Fruit fly (Drosophila melanogaster) whole organism, embryonic: Measurements from ENCODE around the gene RpL24-like.
A peak's percentile ranks its signal among the peaks of the same experiment; 100 is the strongest.

ENCODE experiments used
- Atf3 ChIP-seq: fragments of 200-800 bp; sonication (Bioruptor generic); optimal IDR thresholded peaks from 3 replicates; lab custom pipeline; 2016; ENCODE audit warnings: missing biosample characterization, missing genetic modification characterization
- Bdp1 ChIP-seq: fragments of 200-800 bp; sonication (Bioruptor generic); optimal IDR thresholded peaks from 3 replicates; lab custom pipeline; 2016; ENCODE audit warnings: missing biosample characterization, missing genetic modification characterization
- Bgb ChIP-seq: fragments of 200-800 bp; sonication (Bioruptor generic); IDR thresholded peaks from 2 replicates; pipeline ENCODE4 v1.3.6; 2022; ENCODE audit warnings: missing biosample characterization, missing genetic modification characterization; ENCODE audit not compliant: partially characterized antibody
- CG10431 ChIP-seq: fragments of 200-800 bp; sonication (Bioruptor generic); optimal IDR thresholded peaks from 3 replicates; lab custom pipeline; 2018; ENCODE audit warnings: missing biosample characterization, mild to moderate bottlenecking, missing genetic modification characterization
- CG13775 ChIP-seq: fragments of 200-800 bp; sonication (Bioruptor generic); optimal IDR thresholded peaks from 3 replicates; lab custom pipeline; 2017; ENCODE audit warnings: missing biosample characterization, mild to moderate bottlenecking, missing genetic modification characterization
- CG14710 ChIP-seq: fragments of 200-800 bp; sonication (Bioruptor generic); optimal IDR thresholded peaks from 3 replicates; lab custom pipeline; 2019; ENCODE audit warnings: missing biosample characterization, mild to moderate bottlenecking, missing genetic modification characterization, moderate library complexity
- CG15011 ChIP-seq: fragments of 200-800 bp; sonication (Bioruptor generic); optimal IDR thresholded peaks from 3 replicates; lab custom pipeline; 2018; ENCODE audit warnings: missing biosample characterization, mild to moderate bottlenecking, missing genetic modification characterization
- CG17385 ChIP-seq: fragments of 200-800 bp; sonication (Bioruptor generic); optimal IDR thresholded peaks from 3 replicates; lab custom pipeline; 2018; ENCODE audit warnings: missing biosample characterization, mild to moderate bottlenecking, missing genetic modification characterization
- CG17612 ChIP-seq: fragments of 200-800 bp; sonication (Bioruptor generic); IDR thresholded peaks from 2 replicates; pipeline ENCODE4 v1.3.6; 2022; ENCODE audit warnings: missing biosample characterization, missing genetic modification characterization
- CG17802 ChIP-seq: fragments of 200-800 bp; sonication (Bioruptor generic); optimal IDR thresholded peaks from 2 replicates; lab custom pipeline; 2018; ENCODE audit warnings: missing biosample characterization, mild to moderate bottlenecking, missing genetic modification characterization, moderate library complexity
- CG2129 ChIP-seq: fragments of 200-800 bp; sonication (Bioruptor generic); IDR thresholded peaks from 2 replicates; pipeline ENCODE4 v1.3.6; 2022; ENCODE audit warnings: missing biosample characterization, missing genetic modification characterization; ENCODE audit not compliant: partially characterized antibody
- CG31441 ChIP-seq: fragments of 200-800 bp; sonication (Bioruptor generic); IDR thresholded peaks from 2 replicates; pipeline ENCODE4 v1.3.6; 2022; ENCODE audit warnings: missing biosample characterization, missing genetic modification characterization
- CG4707 ChIP-seq: fragments of 200-800 bp; sonication (Bioruptor generic); optimal IDR thresholded peaks from 2 replicates; lab custom pipeline; 2018; ENCODE audit warnings: missing biosample characterization, mild to moderate bottlenecking, missing genetic modification characterization, moderate library complexity
- CG6272 ChIP-seq: fragments of 200-800 bp; sonication (Bioruptor generic); IDR thresholded peaks from 2 replicates; pipeline ENCODE4 v1.3.6; 2022; ENCODE audit warnings: missing biosample characterization, missing genetic modification characterization
- CG7839 ChIP-seq: fragments of 200-800 bp; sonication (Bioruptor generic); optimal IDR thresholded peaks from 3 replicates; lab custom pipeline; 2018; ENCODE audit warnings: missing biosample characterization, mild to moderate bottlenecking, missing genetic modification characterization, moderate library complexity
- CG7963 ChIP-seq: fragments of 200-800 bp; sonication (Bioruptor generic); IDR thresholded peaks from 3 replicates; pipeline ENCODE4 v1.3.6; 2022; ENCODE audit warnings: missing biosample characterization, missing genetic modification characterization; ENCODE audit not compliant: partially characterized antibody
- CG8290 ChIP-seq, 3 experiments: fragments of 200-800 bp; sonication (Bioruptor generic); optimal IDR thresholded peaks; 2 replicates each; lab custom pipeline; 2016 to 2019; ENCODE audit warnings: missing biosample characterization in 3 of 3, missing genetic modification characterization in 3 of 3, mild to moderate bottlenecking in 2 of 3, moderate library complexity in 1 of 3
- CG8765 ChIP-seq: fragments of 200-800 bp; sonication (Bioruptor generic); IDR thresholded peaks from 2 replicates; pipeline ENCODE4 v1.3.6; 2022; ENCODE audit warnings: missing biosample characterization, missing genetic modification characterization
- CG9932 ChIP-seq: fragments of 200-800 bp; sonication (Bioruptor generic); IDR thresholded peaks from 2 replicates; pipeline ENCODE4 v1.3.6; 2022; ENCODE audit warnings: missing biosample characterization, missing genetic modification characterization
- Doc3 ChIP-seq: fragments of 200-800 bp; sonication (Bioruptor generic); IDR thresholded peaks from 3 replicates; pipeline ENCODE4 v1.3.6; 2022; ENCODE audit warnings: missing biosample characterization, missing genetic modification characterization; ENCODE audit not compliant: partially characterized antibody
- HHEX ChIP-seq: fragments of 200-800 bp; sonication (Bioruptor generic); optimal IDR thresholded peaks from 3 replicates; lab custom pipeline; 2017; ENCODE audit warnings: missing biosample characterization, mild to moderate bottlenecking, missing genetic modification characterization, missing genetic modification reagents
- HLH54F ChIP-seq: fragments of 200-800 bp; sonication (Bioruptor generic); optimal IDR thresholded peaks from 3 replicates; lab custom pipeline; 2016; ENCODE audit warnings: missing biosample characterization, missing genetic modification characterization
- Hr3 ChIP-seq: fragments of 200-800 bp; sonication (Bioruptor generic); optimal IDR thresholded peaks from 3 replicates; lab custom pipeline; 2016; ENCODE audit warnings: missing biosample characterization, missing genetic modification characterization
- Hr39 ChIP-seq: fragments of >200 bp; optimal IDR thresholded peaks from 2 replicates; lab custom pipeline; 2017
- Hr51 ChIP-seq, 2 experiments: fragments of 200-800 bp; sonication (Bioruptor generic); optimal IDR thresholded peaks; 2 replicates in 1 of 2; 3 replicates in 1 of 2; lab custom pipeline; 2016 to 2018; ENCODE audit warnings: missing biosample characterization in 2 of 2, missing genetic modification characterization in 2 of 2, mild to moderate bottlenecking in 1 of 2, moderate library complexity in 1 of 2
- Lim3 ChIP-seq: fragments of 200-800 bp; sonication (Bioruptor generic); IDR thresholded peaks from 2 replicates; pipeline ENCODE4 v1.3.6; 2022; ENCODE audit warnings: missing biosample characterization, missing genetic modification characterization
- Meics ChIP-seq: fragments of 200-800 bp; sonication (Bioruptor generic); optimal IDR thresholded peaks from 2 replicates; lab custom pipeline; 2017; ENCODE audit warnings: missing biosample characterization, mild to moderate bottlenecking, missing genetic modification characterization
- NfI ChIP-seq: fragments of 200-800 bp; sonication (Bioruptor generic); optimal IDR thresholded peaks from 3 replicates; lab custom pipeline; 2018; ENCODE audit warnings: missing biosample characterization, mild to moderate bottlenecking, missing genetic modification characterization, moderate library complexity
- PHDP ChIP-seq: fragments of 200-800 bp; sonication (Bioruptor generic); optimal IDR thresholded peaks from 3 replicates; lab custom pipeline; 2018; ENCODE audit warnings: missing biosample characterization, mild to moderate bottlenecking, missing genetic modification characterization, moderate library complexity
- Trl ChIP-seq, 3 experiments: fragments of >200 bp in 2 of 3; fragments of 200-800 bp in 1 of 3; sonication (Bioruptor generic) in 1 of 3; optimal IDR thresholded peaks; 2 replicates in 1 of 3; 3 replicates in 2 of 3; lab custom pipeline; 2016 to 2017; ENCODE audit warnings: missing biosample characterization in 1 of 3, missing genetic modification characterization in 1 of 3
- abd-A ChIP-seq: fragments of 200-800 bp; sonication (Bioruptor generic); optimal IDR thresholded peaks from 3 replicates; lab custom pipeline; 2019; ENCODE audit warnings: missing biosample characterization, mild to moderate bottlenecking, missing genetic modification characterization, moderate library complexity
- bcd ChIP-seq: fragments of 200-800 bp; sonication (Bioruptor generic); optimal IDR thresholded peaks from 2 replicates; lab custom pipeline; 2017; ENCODE audit warnings: missing biosample characterization, mild to moderate bottlenecking, missing genetic modification characterization
- dysf ChIP-seq: fragments of 200-800 bp; sonication (Bioruptor generic); IDR thresholded peaks from 3 replicates; pipeline ENCODE4 v1.3.6; 2022; ENCODE audit warnings: missing biosample characterization, missing genetic modification characterization
- eve ChIP-seq, 2 experiments: fragments of >200 bp; optimal IDR thresholded peaks; 2 replicates each; lab custom pipeline; 2017; ENCODE audit warnings: missing biosample characterization in 2 of 2, missing genetic modification characterization in 2 of 2
- ftz-f1 ChIP-seq: fragments of 200-800 bp; sonication (Bioruptor generic); optimal IDR thresholded peaks from 2 replicates; lab custom pipeline; 2016; ENCODE audit warnings: missing biosample characterization, missing genetic modification characterization
- gem ChIP-seq: fragments of 200-800 bp; sonication (Bioruptor generic); optimal IDR thresholded peaks from 2 replicates; lab custom pipeline; 2019; ENCODE audit warnings: missing biosample characterization, mild to moderate bottlenecking, missing genetic modification characterization, moderate library complexity
- gfzf ChIP-seq: fragments of 200-800 bp; sonication (Bioruptor generic); optimal IDR thresholded peaks from 2 replicates; lab custom pipeline; 2016; ENCODE audit warnings: missing biosample characterization, mild to moderate bottlenecking, missing genetic modification characterization, moderate library complexity
- ind ChIP-seq: fragments of 200-800 bp; sonication (Bioruptor generic); optimal IDR thresholded peaks from 3 replicates; lab custom pipeline; 2016; ENCODE audit warnings: missing biosample characterization, missing genetic modification characterization
- mam ChIP-seq: fragments of 200-800 bp; sonication (Bioruptor generic); optimal IDR thresholded peaks from 3 replicates; lab custom pipeline; 2016; ENCODE audit warnings: missing biosample characterization, missing genetic modification characterization
- pita ChIP-seq: fragments of 200-800 bp; sonication (Bioruptor generic); optimal IDR thresholded peaks from 2 replicates; lab custom pipeline; 2017; ENCODE audit warnings: missing biosample characterization, mild to moderate bottlenecking, missing genetic modification characterization
- pnt ChIP-seq: fragments of 200-800 bp; sonication (Bioruptor generic); optimal IDR thresholded peaks from 3 replicates; lab custom pipeline; 2016; ENCODE audit warnings: missing biosample characterization, missing genetic modification characterization
- row ChIP-seq: fragments of 200-800 bp; sonication (Bioruptor generic); IDR thresholded peaks from 3 replicates; pipeline ENCODE4 v1.3.6; 2022; ENCODE audit warnings: missing biosample characterization, missing genetic modification characterization
- run ChIP-seq: fragments of 200-800 bp; sonication (Bioruptor generic); optimal IDR thresholded peaks from 3 replicates; lab custom pipeline; 2018; ENCODE audit warnings: missing biosample characterization, mild to moderate bottlenecking, missing genetic modification characterization
- so ChIP-seq: fragments of 200-800 bp; sonication (Bioruptor generic); IDR thresholded peaks from 3 replicates; pipeline ENCODE4 v1.3.6; 2022; ENCODE audit warnings: missing biosample characterization, missing genetic modification characterization
- sug ChIP-seq: fragments of 200-800 bp; optimal IDR thresholded peaks from 2 replicates; lab custom pipeline; 2019; ENCODE audit warnings: missing biosample characterization, mild to moderate bottlenecking, missing genetic modification characterization, moderate library complexity
- wek ChIP-seq: fragments of 200-800 bp; sonication (Bioruptor generic); optimal IDR thresholded peaks from 3 replicates; lab custom pipeline; 2018; ENCODE audit warnings: missing biosample characterization, mild to moderate bottlenecking, missing genetic modification characterization, moderate library complexity
- zen2 ChIP-seq: fragments of 200-800 bp; sonication (Bioruptor generic); IDR thresholded peaks from 3 replicates; pipeline ENCODE4 v1.3.6; 2022; ENCODE audit warnings: missing biosample characterization, missing genetic modification characterization; ENCODE audit not compliant: partially characterized antibody

RpL24-like gene

DNA sequence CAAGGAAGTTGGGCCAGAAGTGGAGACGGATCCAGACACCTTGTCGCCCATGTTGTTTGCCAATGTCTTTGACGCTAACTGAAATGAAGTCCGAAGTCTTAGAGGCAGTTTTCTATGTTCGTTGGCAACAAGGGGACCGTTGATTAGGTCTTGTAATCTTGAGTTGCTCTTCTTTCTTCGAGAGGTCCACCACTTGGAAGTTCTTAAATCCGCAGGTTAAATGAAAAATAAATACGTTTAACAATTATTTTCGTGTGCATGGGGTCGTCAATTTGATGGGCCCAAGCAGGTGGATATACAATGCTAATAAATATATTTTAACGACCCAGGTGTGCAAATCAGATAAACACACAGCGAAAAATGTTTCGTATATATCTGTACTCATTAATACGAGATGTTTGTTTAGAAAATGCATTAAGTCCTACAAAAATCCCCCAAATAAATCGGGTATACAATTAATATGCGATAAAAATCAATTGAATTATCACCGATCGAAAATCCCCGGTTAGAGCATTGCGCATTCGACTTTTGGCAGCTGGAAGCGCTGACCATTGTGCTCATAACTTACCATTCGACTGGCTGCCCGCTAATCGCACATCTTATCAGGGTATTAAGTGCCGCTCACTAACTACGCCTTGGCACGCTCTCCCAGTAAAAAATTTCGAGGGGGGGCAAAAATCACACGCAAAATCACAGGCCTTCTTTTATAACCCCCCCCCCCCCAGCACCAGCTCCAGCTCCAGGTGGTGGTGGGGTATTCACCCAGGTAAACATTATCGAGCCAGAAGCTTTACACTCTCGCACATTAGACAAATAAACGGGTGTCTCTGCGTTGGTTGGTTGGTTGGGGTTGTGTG, 29.3 kb upstream of the RpL24-like start, which contains the start of gene PGRP-LB (continued):
- TF ChIP-seq run (no peak), CG7963 (no peak), so (GFP tag; lab: Robert Waterston, UW) (no peak), CG7839 (tag; lab: Kevin White, UChicago) (peak; percentile 53), CG9932 (GFP tag; lab: Robert Waterston, UW) (peak; percentile 35; the same call in 1 of the 2 replicates), Trl (optimal IDR thresholded peaks at IDR 0.05; lab: Kevin White, UChicago) (no peak), Trl (GFP tag; optimal IDR thresholded peaks at IDR 0.05; lab: Kevin White, UChicago) (no peak), pita (GFP tag; lab: Kevin White, UChicago) (no peak), abd-A (tag; lab: Kevin White, UChicago) (peak; percentile 32), gfzf (GFP tag; lab: Kevin White, UChicago) (no peak), Lim3 (no peak), sug (tag; lab: Kevin White, UChicago) (peak; percentile 93), Hr3 (GFP tag; lab: Kevin White, UChicago) (peak; percentile 15), Hr39 (lab: Kevin White, UChicago) (no peak), Doc3 (GFP tag; lab: Robert Waterston, UW) (no peak), CG10431 (no peak), CG31441 (peak; percentile 11; the same call in 1 of the 2 replicates), CG8765 (GFP tag; lab: Robert Waterston, UW) (no peak), CG2129 (GFP tag; lab: Robert Waterston, UW) (no peak), ftz-f1 (GFP tag; lab: Kevin White, UChicago) (peak; percentile 33), HHEX (GFP tag; lab: Kevin White, UChicago) (no peak), Bdp1 (GFP tag; lab: Kevin White, UChicago) (no peak), dysf (GFP tag; lab: Robert Waterston, UW) (peak; percentile 40; the same call in 1 of the 3 replicates), eve (GFP tag; optimal IDR thresholded peaks at IDR 0.05; lab: Kevin White, UChicago) (no peak), CG13775 (peak; percentile 34), wek (no peak), CG4707 (GFP tag; lab: Kevin White, UChicago) (no peak), CG6272 (no peak), ind (GFP tag; lab: Kevin White, UChicago) (peak; percentile 7), pnt (no peak), CG17802 (tag; lab: Kevin White, UChicago) (no peak), PHDP (peak; percentile 2), gem (tag; lab: Kevin White, UChicago) (peak; percentile 46), Hr51 (GFP tag; optimal IDR thresholded peaks at IDR 0.05; lab: Kevin White, UChicago) (peak in 1 of 2 experiments; percentile 15), CG14710 (no peak), zen2 (GFP tag; lab: Robert Waterston, UW) (no peak), CG8290 (GFP tag; optimal IDR thresholded peaks at IDR 0.05; lab: Kevin White, UChicago) (no peak), CG8290 (tag; optimal IDR thresholded peaks at IDR 0.05; lab: Kevin White, UChicago) (peak in 1 of 2 experiments; percentile 36), Meics (GFP tag; lab: Kevin White, UChicago) (peak; percentile 56), CG15011 (GFP tag; lab: Kevin White, UChicago) (peak; percentile 27), HLH54F (GFP tag; lab: Kevin White, UChicago) (no peak), Bgb (no peak; the same call in 1 of the 2 replicates), NfI (peak; percentile 7), mam (GFP tag; lab: Kevin White, UChicago) (peak; percentile 36), row (GFP tag; lab: Robert Waterston, UW) (peak; percentile 67), CG17612 (GFP tag; lab: Robert Waterston, UW) (no peak), Atf3 (GFP tag; lab: Kevin White, UChicago) (no peak), CG17385 (GFP tag; lab: Kevin White, UChicago) (peak; percentile 11), bcd (GFP tag; lab: Kevin White, UChicago) (peak; percentile 9)
